Fruit fly (Drosophila melanogaster): ENCODE results near the gene ATP7.
A peak's percentile ranks its signal among the peaks of the same experiment; 100 is the strongest.

Gene ATP7

dm6 chrX:11854758-11855465 is at the start of gene ATP7, which contains the start of gene CG10347 (continued):
- TF ChIP-seq CG10631 (GFP tag; optimal IDR thresholded peaks at IDR 0.05) (peak; percentile 13), dac (GFP tag; optimal IDR thresholded peaks at IDR 0.05) (no peak), Sox15 (GFP tag; optimal IDR thresholded peaks at IDR 0.05) (no peak), Ets21C (GFP tag; optimal IDR thresholded peaks at IDR 0.05) (peak; percentile 7), net (GFP tag; optimal IDR thresholded peaks at IDR 0.05) (peak; percentile 7), CG6808 (GFP tag; optimal IDR thresholded peaks at IDR 0.05) (no peak), achi (GFP tag; optimal IDR thresholded peaks at IDR 0.05) (peak; percentile 29), CG15336 (GFP tag; IDR thresholded peaks at IDR 0.05) (peak; percentile 13; the same call in 1 of the 2 replicates), CG6792 (GFP tag; optimal IDR thresholded peaks at IDR 0.05) (no peak)

dm6 chrX:11805066-11805766 is 49.6 kb upstream of the ATP7 start:
- TF ChIP-seq ss (GFP tag; optimal IDR thresholded peaks at IDR 0.05) (peak; percentile 18 to 42), CG6808 (GFP tag; optimal IDR thresholded peaks at IDR 0.05) (peak; percentile 30), CG7368 (GFP tag; optimal IDR thresholded peaks at IDR 0.05) (no peak), CG6854 (GFP tag; optimal IDR thresholded peaks at IDR 0.05) (peak; percentile 76), Hr39 (GFP tag; optimal IDR thresholded peaks at IDR 0.05) (no peak), dsx (GFP tag; optimal IDR thresholded peaks at IDR 0.05; ENCODE audit: poor library complexity, severe bottlenecking) (peak; percentile 1), CG1621 (tag; optimal IDR thresholded peaks at IDR 0.05) (peak; percentile 38), eg (GFP tag; IDR thresholded peaks at IDR 0.05) (peak; percentile 19; the same call in 1 of the 3 replicates), Blimp-1 (GFP tag; optimal IDR thresholded peaks at IDR 0.05) (peak; percentile 28), CG31627 (GFP tag; optimal IDR thresholded peaks at IDR 0.05) (no peak), CG32006 (GFP tag; optimal IDR thresholded peaks at IDR 0.05) (no peak), Eip78C (GFP tag) (peak; percentile 70), CG8119 (GFP tag; IDR thresholded peaks at IDR 0.05) (no peak; the same call in 2 of the 3 replicates), Met (GFP tag; optimal IDR thresholded peaks at IDR 0.05) (peak; percentile 20), CG6276 (GFP tag; optimal IDR thresholded peaks at IDR 0.05) (peak; percentile 45), Sox102F (GFP tag; optimal IDR thresholded peaks at IDR 0.05) (peak; percentile 4), fkh (GFP tag; optimal IDR thresholded peaks at IDR 0.05) (peak; percentile 33)

- TF ChIP-seq Met (GFP tag; optimal IDR thresholded peaks at IDR 0.05) (peak; percentile 37), fd85E (GFP tag; optimal IDR thresholded peaks at IDR 0.05) (no peak), esn (GFP tag; optimal IDR thresholded peaks at IDR 0.05) (peak; percentile 29), Blimp-1 (GFP tag; optimal IDR thresholded peaks at IDR 0.05) (no peak), svp (GFP tag) (peak; percentile 87), CG6276 (GFP tag; optimal IDR thresholded peaks at IDR 0.05) (no peak), cyc (GFP tag; optimal IDR thresholded peaks at IDR 0.05) (no peak), OdsH (GFP tag; optimal IDR thresholded peaks at IDR 0.05) (peak; percentile 4), CG3919 (GFP tag; optimal IDR thresholded peaks at IDR 0.05) (peak; percentile 12), CG6854 (GFP tag; optimal IDR thresholded peaks at IDR 0.05) (peak; percentile 19), topi (GFP tag; optimal IDR thresholded peaks at IDR 0.05) (peak; percentile 7), Hr4 (GFP tag; optimal IDR thresholded peaks at IDR 0.05) (no peak), CG1621 (tag; optimal IDR thresholded peaks at IDR 0.05) (peak; percentile 37), spab (GFP tag; optimal IDR thresholded peaks at IDR 0.05) (no peak), CG31627 (GFP tag; optimal IDR thresholded peaks at IDR 0.05) (no peak), achi (GFP tag; optimal IDR thresholded peaks at IDR 0.05) (peak; percentile 88), acj6 (GFP tag; optimal IDR thresholded peaks at IDR 0.05) (no peak), CG6808 (GFP tag; optimal IDR thresholded peaks at IDR 0.05) (peak; percentile 37), Eip78C (GFP tag) (peak; percentile 41), CG3032 (tag; optimal IDR thresholded peaks at IDR 0.05) (no peak), Hr39 (GFP tag; optimal IDR thresholded peaks at IDR 0.05) (no peak), Ets96B (tag; optimal IDR thresholded peaks at IDR 0.05) (no peak), ss (GFP tag; optimal IDR thresholded peaks at IDR 0.05) (peak in 1 of 2 experiments; percentile 35), fd59A (GFP tag; optimal IDR thresholded peaks at IDR 0.05) (no peak), Lpt (GFP tag; optimal IDR thresholded peaks at IDR 0.05) (no peak), CG7368 (GFP tag; optimal IDR thresholded peaks at IDR 0.05) (no peak), Eip93F (GFP tag; optimal IDR thresholded peaks at IDR 0.05) (peak; percentile 46), eg (GFP tag; IDR thresholded peaks at IDR 0.05) (0 out of 3 replicates have a peak, but pooled peaks have one; percentile 41), net (GFP tag; optimal IDR thresholded peaks at IDR 0.05) (peak; percentile 20), dsx (GFP tag; optimal IDR thresholded peaks at IDR 0.05; ENCODE audit: poor library complexity, severe bottlenecking) (peak; percentile 7), vri (GFP tag; optimal IDR thresholded peaks at IDR 0.05) (peak; percentile 46), CG32006 (GFP tag; optimal IDR thresholded peaks at IDR 0.05) (no peak), CG6163 (GFP tag; IDR thresholded peaks at IDR 0.05) (peak; percentile 38; the same call in 1 of the 3 replicates), Sox14 (GFP tag; optimal IDR thresholded peaks at IDR 0.05) (no peak)
Observed at dm6 chrX:11806196-11806595, 48.6 kb upstream of the ATP7 start.

All from whole organism, prepupa.